Worm (Caenorhabditis elegans) whole organism, mixed stage, embryonic: ENCODE data around the gene epic-2.

Source experiments
- M03D4.4 ChIP-seq: sonication (generic microtip); optimal IDR thresholded peaks from 2 replicates; lab custom pipeline; 2017; ENCODE audit warnings: mild to moderate bottlenecking, missing genetic modification characterization, missing compliant biosample characterization
- bed-3 ChIP-seq: fragments of 200-800 bp; sonication (Bioruptor generic); optimal IDR thresholded peaks from 3 replicates; lab custom pipeline; 2018; ENCODE audit warnings: mild to moderate bottlenecking, missing genetic modification characterization, moderate library complexity, missing compliant biosample characterization
- blmp-1 ChIP-seq: fragments of 150-350 bp; optimal IDR thresholded peaks from 2 replicates; lab custom pipeline; 2014; ENCODE audit warnings: missing biosample characterization, missing genetic modification characterization
- ceh-39 ChIP-seq: fragments of 150-350 bp; optimal IDR thresholded peaks from 2 replicates; lab custom pipeline; 2014; ENCODE audit warnings: missing biosample characterization, missing genetic modification characterization
- ceh-43 ChIP-seq: fragments of 200-800 bp; sonication (Bioruptor generic); optimal IDR thresholded peaks from 2 replicates; lab custom pipeline; 2018; ENCODE audit warnings: mild to moderate bottlenecking, missing genetic modification characterization, moderate library complexity, missing compliant biosample characterization
- ceh-83 ChIP-seq: fragments of 200-800 bp; sonication (Bioruptor generic); optimal IDR thresholded peaks from 2 replicates; lab custom pipeline; 2018; ENCODE audit warnings: mild to moderate bottlenecking, missing genetic modification characterization, missing compliant biosample characterization
- ces-1 ChIP-seq: fragments of 150-350 bp; optimal IDR thresholded peaks from 2 replicates; lab custom pipeline; 2014; ENCODE audit warnings: missing biosample characterization, missing genetic modification reagents, missing genetic modification characterization
- cnd-1 ChIP-seq: fragments of 200-800 bp; sonication (Bioruptor generic); optimal IDR thresholded peaks from 2 replicates; lab custom pipeline; 2018; ENCODE audit warnings: mild to moderate bottlenecking, missing genetic modification characterization, missing compliant biosample characterization
- drap-1 ChIP-seq: fragments of 200-800 bp; sonication (Bioruptor generic); optimal IDR thresholded peaks from 3 replicates; lab custom pipeline; 2018; ENCODE audit warnings: mild to moderate bottlenecking, missing genetic modification characterization, missing compliant biosample characterization
- elt-1 ChIP-seq: sonication (generic microtip); optimal IDR thresholded peaks from 2 replicates; lab custom pipeline; 2017; ENCODE audit warnings: missing genetic modification characterization, mild to moderate bottlenecking, missing compliant biosample characterization, antibody characterized with exemption, moderate library complexity, borderline replicate concordance; ENCODE audit not compliant: insufficient read depth
- elt-3 ChIP-seq: fragments of 150-350 bp; optimal IDR thresholded peaks from 2 replicates; lab custom pipeline; 2014; ENCODE audit warnings: missing biosample characterization, missing genetic modification characterization
- flh-1 ChIP-seq: fragments of 200-800 bp; sonication (Bioruptor generic); optimal IDR thresholded peaks from 2 replicates; lab custom pipeline; 2018; ENCODE audit warnings: mild to moderate bottlenecking, missing genetic modification characterization, moderate library complexity, missing compliant biosample characterization
- ham-2 ChIP-seq: fragments of 200-800 bp; sonication (Bioruptor generic); optimal IDR thresholded peaks from 2 replicates; lab custom pipeline; 2018; ENCODE audit warnings: mild to moderate bottlenecking, missing genetic modification characterization, missing compliant biosample characterization
- hlh-1 ChIP-seq: fragments of 150-350 bp; optimal IDR thresholded peaks from 2 replicates; lab custom pipeline; 2014; ENCODE audit warnings: missing biosample characterization, missing genetic modification reagents, missing genetic modification characterization
- lin-13 ChIP-seq: fragments of 150-350 bp; optimal IDR thresholded peaks from 2 replicates; lab custom pipeline; 2014; ENCODE audit warnings: missing biosample characterization, missing genetic modification characterization
- lin-32 ChIP-seq: fragments of 200-800 bp; sonication (Bioruptor generic); optimal IDR thresholded peaks from 2 replicates; lab custom pipeline; 2018; ENCODE audit warnings: mild to moderate bottlenecking, missing genetic modification characterization, missing compliant biosample characterization
- lsy-2 ChIP-seq: fragments of 150-350 bp; optimal IDR thresholded peaks from 2 replicates; lab custom pipeline; 2014; ENCODE audit warnings: missing biosample characterization, missing genetic modification characterization
- mab-5 ChIP-seq: fragments of 150-350 bp; optimal IDR thresholded peaks from 2 replicates; lab custom pipeline; 2014; ENCODE audit warnings: missing biosample characterization, missing genetic modification characterization
- mep-1 ChIP-seq: fragments of 150-350 bp; optimal IDR thresholded peaks from 2 replicates; lab custom pipeline; 2017; ENCODE audit warnings: missing biosample characterization, missing genetic modification reagents, missing genetic modification characterization, inconsistent platforms
- mls-2 ChIP-seq: sonication (generic microtip); optimal IDR thresholded peaks from 2 replicates; lab custom pipeline; 2016; ENCODE audit warnings: mild to moderate bottlenecking, missing genetic modification characterization, moderate library complexity, missing compliant biosample characterization
- nhr-12 ChIP-seq: fragments of 150-350 bp; optimal IDR thresholded peaks from 2 replicates; lab custom pipeline; 2014; ENCODE audit warnings: missing biosample characterization, missing genetic modification characterization
- nhr-2 ChIP-seq: fragments of 150-350 bp; optimal IDR thresholded peaks from 2 replicates; lab custom pipeline; 2014; ENCODE audit warnings: missing biosample characterization, missing genetic modification characterization
- nhr-237 ChIP-seq: fragments of 150-350 bp; optimal IDR thresholded peaks from 2 replicates; lab custom pipeline; 2014; ENCODE audit warnings: missing biosample characterization, missing genetic modification characterization
- nhr-28 ChIP-seq: fragments of 150-350 bp; optimal IDR thresholded peaks from 2 replicates; lab custom pipeline; 2014; ENCODE audit warnings: missing biosample characterization, missing genetic modification characterization
- nhr-76 ChIP-seq: sonication (generic microtip); optimal IDR thresholded peaks from 2 replicates; lab custom pipeline; 2017; ENCODE audit warnings: missing biosample characterization, missing genetic modification characterization
- pha-4 ChIP-seq: fragments of 150-350 bp; optimal IDR thresholded peaks from 2 replicates; lab custom pipeline; 2018; ENCODE audit warnings: missing biosample characterization, missing genetic modification reagents, missing genetic modification characterization
- sem-2 ChIP-seq: fragments of 200-800 bp; sonication (Bioruptor generic); optimal IDR thresholded peaks from 2 replicates; lab custom pipeline; 2018; ENCODE audit warnings: mild to moderate bottlenecking, missing genetic modification characterization, missing compliant biosample characterization
- snpc-4 ChIP-seq: fragments of 150-350 bp; optimal IDR thresholded peaks from 2 replicates; lab custom pipeline; 2014; ENCODE audit warnings: missing biosample characterization, missing genetic modification characterization
- sptf-1 ChIP-seq: sonication (generic microtip); optimal IDR thresholded peaks from 2 replicates; lab custom pipeline; 2017; ENCODE audit warnings: mild to moderate bottlenecking, missing genetic modification characterization, moderate library complexity, missing compliant biosample characterization
- tbx-8 ChIP-seq: fragments of 200-800 bp; sonication (Bioruptor generic); optimal IDR thresholded peaks from 2 replicates; lab custom pipeline; 2018; ENCODE audit warnings: mild to moderate bottlenecking, missing genetic modification characterization, moderate library complexity, missing compliant biosample characterization
- unc-120 ChIP-seq: sonication (generic microtip); optimal IDR thresholded peaks from 2 replicates; lab custom pipeline; 2017; ENCODE audit warnings: missing genetic modification characterization, missing compliant biosample characterization; ENCODE audit not compliant: poor library complexity, severe bottlenecking
- unc-39 ChIP-seq: fragments of 150-350 bp; optimal IDR thresholded peaks from 2 replicates; lab custom pipeline; 2014; ENCODE audit warnings: missing biosample characterization, missing genetic modification characterization
- unc-62 ChIP-seq: fragments of 150-350 bp; optimal IDR thresholded peaks from 2 replicates; lab custom pipeline; 2014; ENCODE audit warnings: missing biosample characterization, missing genetic modification reagents, missing genetic modification characterization
- zip-8 ChIP-seq: fragments of 150-350 bp; optimal IDR thresholded peaks from 2 replicates; lab custom pipeline; 2014; ENCODE audit warnings: missing biosample characterization, missing genetic modification characterization
- ztf-11 ChIP-seq: fragments of 150-350 bp; optimal IDR thresholded peaks from 2 replicates; lab custom pipeline; 2014; ENCODE audit warnings: missing biosample characterization, missing genetic modification characterization

Gene epic-2

ce11 chrIV:1713618-1714017, 7.0 kb upstream of the epic-2 start:
- TF ChIP-seq drap-1 (GFP tag; lab: Kevin White, UChicago) (no peak), nhr-28 (tag; lab: Kevin White, UChicago) (no peak), ceh-83 (GFP tag; lab: Kevin White, UChicago) (no peak), pha-4 (no peak), nhr-237 (tag; lab: Kevin White, UChicago) (no peak), ces-1 (no peak), M03D4.4 (tag; lab: Kevin White, UChicago) (no peak), flh-1 (no peak), ztf-11 (tag; lab: Kevin White, UChicago) (no peak), unc-62 (no peak), lin-13 (tag; lab: Kevin White, UChicago) (no peak), nhr-76 (no peak), blmp-1 (tag; lab: Kevin White, UChicago) (no peak), mls-2 (tag; lab: Kevin White, UChicago) (no peak)

- TF ChIP-seq nhr-76 (no peak), lsy-2 (tag; lab: Kevin White, UChicago) (no peak), flh-1 (no peak), hlh-1 (tag; lab: Kevin White, UChicago) (no peak), ces-1 (no peak), blmp-1 (tag; lab: Kevin White, UChicago) (no peak), nhr-237 (tag; lab: Kevin White, UChicago) (no peak), ztf-11 (tag; lab: Kevin White, UChicago) (no peak), mab-5 (no peak), zip-8 (tag; lab: Kevin White, UChicago) (no peak), nhr-2 (tag; lab: Kevin White, UChicago) (no peak), unc-120 (no peak), mls-2 (tag; lab: Kevin White, UChicago) (no peak), elt-3 (tag; lab: Kevin White, UChicago) (no peak), elt-1 (tag; lab: Kevin White, UChicago) (no peak), unc-39 (no peak), unc-62 (no peak), sptf-1 (no peak), tbx-8 (no peak)
- TF ChIP-seq, all 35 proteins: peak for 0
Observed at ce11 chrIV:1715705-1716104, 4.9 kb upstream of the epic-2 start.

ce11 chrIV:1721610-1722009, 1.0 kb downstream of the epic-2 start:
- TF ChIP-seq sem-2 (GFP tag; lab: Kevin White, UChicago) (no peak), ztf-11 (tag; lab: Kevin White, UChicago) (no peak), unc-120 (no peak), nhr-76 (no peak), bed-3 (GFP tag; lab: Kevin White, UChicago) (no peak), hlh-1 (tag; lab: Kevin White, UChicago) (no peak), nhr-237 (tag; lab: Kevin White, UChicago) (no peak), ceh-83 (GFP tag; lab: Kevin White, UChicago) (no peak), pha-4 (no peak), unc-39 (no peak)

ce11 chrIV:1722953-1723352, 2.4 kb downstream of the epic-2 start:
- TF ChIP-seq nhr-2 (tag; lab: Kevin White, UChicago) (no peak), blmp-1 (tag; lab: Kevin White, UChicago) (no peak), nhr-76 (no peak), nhr-237 (tag; lab: Kevin White, UChicago) (no peak), elt-1 (tag; lab: Kevin White, UChicago) (no peak), lin-13 (tag; lab: Kevin White, UChicago) (no peak), ham-2 (GFP tag; lab: Kevin White, UChicago) (no peak), hlh-1 (tag; lab: Kevin White, UChicago) (no peak), sptf-1 (no peak), nhr-28 (tag; lab: Kevin White, UChicago) (no peak)
- TF ChIP-seq, all 35 proteins: peak for 0

- no peak for TF ChIP-seq zip-8 (tag; lab: Kevin White, UChicago)
- no peak for TF ChIP-seq lin-32 (GFP tag; lab: Kevin White, UChicago)
- TF ChIP-seq ces-1 = no peak
- TF ChIP-seq unc-120 = no peak
- no peak for TF ChIP-seq pha-4
- no peak for TF ChIP-seq M03D4.4 (tag; lab: Kevin White, UChicago)
- TF ChIP-seq ceh-39 (tag; lab: Kevin White, UChicago) = no peak
- no peak for TF ChIP-seq bed-3 (GFP tag; lab: Kevin White, UChicago)
- TF ChIP-seq nhr-28 (tag; lab: Kevin White, UChicago) = no peak
- TF ChIP-seq mep-1 = no peak
- no peak for TF ChIP-seq ztf-11 (tag; lab: Kevin White, UChicago)
- TF ChIP-seq ceh-43 (GFP tag; lab: Kevin White, UChicago) = no peak
- TF ChIP-seq cnd-1 (tag; lab: Kevin White, UChicago) = no peak
- no peak for TF ChIP-seq unc-62
- TF ChIP-seq snpc-4 (tag; lab: Kevin White, UChicago) = no peak
- TF ChIP-seq lin-13 (tag; lab: Kevin White, UChicago) = no peak
- no peak for TF ChIP-seq elt-3 (tag; lab: Kevin White, UChicago)
- TF ChIP-seq ham-2 (GFP tag; lab: Kevin White, UChicago) = no peak
- TF ChIP-seq nhr-12 (tag; lab: Kevin White, UChicago) = no peak
- no peak for TF ChIP-seq nhr-237 (tag; lab: Kevin White, UChicago)
Observed at ce11 chrIV:1724283-1724682, 3.7 kb downstream of the epic-2 start, which contains the start of gene epic-3. epic-3 (minus strand) TSS chrIV:1724383.
